Fruit fly (Drosophila melanogaster) whole organism, pupa: Measurements from ENCODE around the gene CG15880.

Source experiments
- CG10348 ChIP-seq: fragments of 200-800 bp; sonication (Bioruptor generic); IDR thresholded peaks from 2 replicates; pipeline ENCODE4 v1.3.6; 2022; ENCODE audit warnings: missing biosample characterization, missing genetic modification characterization
- CG12605 ChIP-seq: fragments of 200-800 bp; sonication (Bioruptor generic); IDR thresholded peaks from 2 replicates; pipeline ENCODE4 v1.3.6; 2022; ENCODE audit warnings: missing biosample characterization, missing genetic modification characterization
- CG13204 ChIP-seq: fragments of 200-800 bp; sonication (Bioruptor generic); optimal IDR thresholded peaks from 2 replicates; lab custom pipeline; 2018; ENCODE audit warnings: missing biosample characterization, mild to moderate bottlenecking, missing genetic modification characterization, moderate library complexity
- CG14655 ChIP-seq: fragments of 200-800 bp; sonication (Bioruptor generic); optimal IDR thresholded peaks from 3 replicates; lab custom pipeline; 2017; ENCODE audit warnings: mild to moderate bottlenecking, missing biosample characterization, missing genetic modification reagents, missing genetic modification characterization
- CG15710 ChIP-seq: fragments of 200-800 bp; sonication (Bioruptor generic); optimal IDR thresholded peaks from 2 replicates; lab custom pipeline; 2018; ENCODE audit warnings: missing biosample characterization, mild to moderate bottlenecking, missing genetic modification characterization, moderate library complexity
- CG17806 ChIP-seq: fragments of 200-800 bp; sonication (Bioruptor generic); optimal IDR thresholded peaks from 2 replicates; lab custom pipeline; 2018; ENCODE audit warnings: missing biosample characterization, mild to moderate bottlenecking, missing genetic modification characterization, moderate library complexity
- CG32121 ChIP-seq: fragments of 200-800 bp; sonication (Bioruptor generic); IDR thresholded peaks from 2 replicates; pipeline ENCODE4 v1.3.6; 2022; ENCODE audit warnings: missing biosample characterization, missing genetic modification characterization
- CG34367 ChIP-seq: fragments of 200-800 bp; sonication (Bioruptor generic); optimal IDR thresholded peaks from 2 replicates; lab custom pipeline; 2018; ENCODE audit warnings: missing biosample characterization, mild to moderate bottlenecking, missing genetic modification characterization
- CG4496 ChIP-seq: fragments of 200-800 bp; sonication (Bioruptor generic); IDR thresholded peaks from 3 replicates; pipeline ENCODE4 v1.3.6; 2022; ENCODE audit warnings: missing biosample characterization, missing genetic modification characterization
- CG8159 ChIP-seq: fragments of 200-800 bp; sonication (Bioruptor generic); optimal IDR thresholded peaks from 3 replicates; lab custom pipeline; 2018; ENCODE audit warnings: missing biosample characterization, mild to moderate bottlenecking, missing genetic modification characterization, moderate library complexity
- CG8301 ChIP-seq: fragments of 200-800 bp; sonication (Bioruptor generic); optimal IDR thresholded peaks from 2 replicates; lab custom pipeline; 2018; ENCODE audit warnings: missing biosample characterization, mild to moderate bottlenecking, missing genetic modification characterization
- CG9948 ChIP-seq: fragments of 200-800 bp; sonication (Bioruptor generic); optimal IDR thresholded peaks from 2 replicates; lab custom pipeline; 2018; ENCODE audit warnings: missing biosample characterization, mild to moderate bottlenecking, missing genetic modification characterization, moderate library complexity
- D1 ChIP-seq: fragments of 200-800 bp; sonication (Bioruptor generic); optimal IDR thresholded peaks from 2 replicates; lab custom pipeline; 2018; ENCODE audit warnings: missing biosample characterization, mild to moderate bottlenecking, missing genetic modification characterization, moderate library complexity
- EcR ChIP-seq: fragments of 200-800 bp; sonication (Bioruptor generic); optimal IDR thresholded peaks from 3 replicates; lab custom pipeline; 2019; ENCODE audit warnings: missing biosample characterization, missing genetic modification characterization, mild to moderate bottlenecking, moderate library complexity, missing genetic modification reagents
- Ets98B ChIP-seq: fragments of 200-800 bp; sonication (Bioruptor generic); IDR thresholded peaks from 2 replicates; pipeline ENCODE4 v1.3.6; 2022; ENCODE audit warnings: missing biosample characterization, missing genetic modification characterization
- Pif1A ChIP-seq: fragments of 200-800 bp; sonication (Bioruptor generic); optimal IDR thresholded peaks from 3 replicates; lab custom pipeline; 2016; ENCODE audit warnings: missing biosample characterization, missing genetic modification characterization
- Pif1B ChIP-seq: fragments of 200-800 bp; sonication (Bioruptor generic); optimal IDR thresholded peaks from 3 replicates; lab custom pipeline; 2016; ENCODE audit warnings: missing biosample characterization, missing genetic modification characterization
- Snoo ChIP-seq: fragments of 200-800 bp; sonication (Bioruptor generic); optimal IDR thresholded peaks from 3 replicates; lab custom pipeline; 2017; ENCODE audit warnings: missing biosample characterization, mild to moderate bottlenecking, missing genetic modification characterization, inconsistent platforms
- fd96Ca ChIP-seq: fragments of 200-800 bp; sonication (Bioruptor generic); IDR thresholded peaks from 3 replicates; pipeline ENCODE4 v1.3.6; 2022; ENCODE audit warnings: missing biosample characterization, missing genetic modification characterization
- gl ChIP-seq: fragments of 200-800 bp; sonication (Bioruptor generic); optimal IDR thresholded peaks from 2 replicates; lab custom pipeline; 2018; ENCODE audit warnings: missing biosample characterization, mild to moderate bottlenecking, missing genetic modification characterization
- rn ChIP-seq: fragments of 200-800 bp; sonication (Bioruptor generic); IDR thresholded peaks from 2 replicates; pipeline ENCODE4 v1.3.6; 2022; ENCODE audit warnings: missing biosample characterization, missing genetic modification characterization

CG15880 gene

dm6 chr2L:846167-846868 is 28.6 kb upstream of the CG15880 start:
- TF ChIP-seq CG8301 (peak; percentile 83), EcR (no peak), gl (tag; lab: Kevin White, UChicago) (no peak), CG8159 (peak; percentile 5), Pif1A (GFP tag; lab: Kevin White, UChicago) (peak; percentile 66), CG32121 (GFP tag; lab: Robert Waterston, UW) (peak; percentile 59; the same call in 1 of the 2 replicates), rn (GFP tag; lab: Robert Waterston, UW) (no peak), CG14655 (GFP tag; lab: Kevin White, UChicago) (peak; percentile 76), CG9948 (peak; percentile 1), CG4496 (GFP tag; lab: Robert Waterston, UW) (peak; percentile 82; the same call in 2 of the 3 replicates), Snoo (tag; lab: Kevin White, UChicago) (peak; percentile 10), CG12605 (GFP tag; lab: Robert Waterston, UW) (no peak; the same call in 1 of the 2 replicates), CG10348 (GFP tag; lab: Robert Waterston, UW) (no peak), D1 (no peak), CG13204 (GFP tag; lab: Kevin White, UChicago) (no peak), CG17806 (tag; lab: Kevin White, UChicago) (peak; percentile 36), Ets98B (GFP tag; lab: Robert Waterston, UW) (peak; percentile 61), CG34367 (no peak), CG15710 (tag; lab: Kevin White, UChicago) (no peak), Pif1B (GFP tag; lab: Kevin White, UChicago) (peak; percentile 33), fd96Ca (GFP tag; lab: Robert Waterston, UW) (peak; percentile 78; the same call in 2 of the 3 replicates)

dm6 chr2L:845341-846004 is 27.7 kb upstream of the CG15880 start:
- TF ChIP-seq CG13204 (GFP tag; lab: Kevin White, UChicago) (no peak), CG15710 (tag; lab: Kevin White, UChicago) (peak; percentile 60), rn (GFP tag; lab: Robert Waterston, UW) (peak; percentile 75), CG17806 (tag; lab: Kevin White, UChicago) (peak; percentile 72), CG14655 (GFP tag; lab: Kevin White, UChicago) (peak; percentile 88), Snoo (tag; lab: Kevin White, UChicago) (peak; percentile 62), CG34367 (peak; percentile 55), CG4496 (GFP tag; lab: Robert Waterston, UW) (peak; percentile 94), Pif1B (GFP tag; lab: Kevin White, UChicago) (peak; percentile 80), fd96Ca (GFP tag; lab: Robert Waterston, UW) (peak; percentile 92), Ets98B (GFP tag; lab: Robert Waterston, UW) (peak; percentile 92), CG32121 (GFP tag; lab: Robert Waterston, UW) (peak; percentile 86), gl (tag; lab: Kevin White, UChicago) (no peak), CG10348 (GFP tag; lab: Robert Waterston, UW) (no peak), CG12605 (GFP tag; lab: Robert Waterston, UW) (peak; percentile 84), CG8301 (peak; percentile 88), CG8159 (peak; percentile 58), Pif1A (GFP tag; lab: Kevin White, UChicago) (peak; percentile 82), D1 (no peak), EcR (no peak), CG9948 (peak; percentile 67)

dm6 chr2L:843850-844791 is 26.4 kb upstream of the CG15880 start:
- TF ChIP-seq CG13204 (GFP tag; lab: Kevin White, UChicago), result peak; percentile 23
- peak; percentile 37 for TF ChIP-seq gl (tag; lab: Kevin White, UChicago)
- TF ChIP-seq CG15710 (tag; lab: Kevin White, UChicago), result peak; percentile 15
- TF ChIP-seq rn (GFP tag; lab: Robert Waterston, UW), result peak; percentile 33; the same call in 1 of the 2 replicates
- no peak for TF ChIP-seq EcR
- TF ChIP-seq CG8159, result peak; percentile 52
- TF ChIP-seq Pif1B (GFP tag; lab: Kevin White, UChicago), result no peak
- TF ChIP-seq CG9948, result peak; percentile 32
- peak; percentile 70 for TF ChIP-seq CG8301
- TF ChIP-seq CG10348 (GFP tag; lab: Robert Waterston, UW), result no peak
- peak; percentile 48 for TF ChIP-seq CG34367
- TF ChIP-seq Ets98B (GFP tag; lab: Robert Waterston, UW), result peak; percentile 59
- TF ChIP-seq Snoo (tag; lab: Kevin White, UChicago), result no peak
- TF ChIP-seq CG12605 (GFP tag; lab: Robert Waterston, UW), result peak; percentile 65
- TF ChIP-seq Pif1A (GFP tag; lab: Kevin White, UChicago), result peak; percentile 32
- peak; percentile 12; the same call in 1 of the 2 replicates for TF ChIP-seq CG32121 (GFP tag; lab: Robert Waterston, UW)
- TF ChIP-seq CG17806 (tag; lab: Kevin White, UChicago), result peak; percentile 52
- TF ChIP-seq CG4496 (GFP tag; lab: Robert Waterston, UW), result peak; percentile 75
- TF ChIP-seq D1, result no peak
- TF ChIP-seq fd96Ca (GFP tag; lab: Robert Waterston, UW), result peak; percentile 53; the same call in 2 of the 3 replicates
- peak; percentile 75 for TF ChIP-seq CG14655 (GFP tag; lab: Kevin White, UChicago)

- TF ChIP-seq rn (GFP tag; lab: Robert Waterston, UW) (no peak), Pif1B (GFP tag; lab: Kevin White, UChicago) (no peak), CG13204 (GFP tag; lab: Kevin White, UChicago) (no peak), Pif1A (GFP tag; lab: Kevin White, UChicago) (no peak), CG15710 (tag; lab: Kevin White, UChicago) (no peak), Ets98B (GFP tag; lab: Robert Waterston, UW) (no peak), CG34367 (no peak), fd96Ca (GFP tag; lab: Robert Waterston, UW) (no peak), CG8301 (no peak), CG17806 (tag; lab: Kevin White, UChicago) (no peak), CG8159 (no peak), CG10348 (GFP tag; lab: Robert Waterston, UW) (no peak), EcR (no peak), CG32121 (GFP tag; lab: Robert Waterston, UW) (no peak), CG14655 (GFP tag; lab: Kevin White, UChicago) (no peak), D1 (no peak), Snoo (tag; lab: Kevin White, UChicago) (no peak), CG9948 (no peak), CG4496 (GFP tag; lab: Robert Waterston, UW) (no peak)
- TF ChIP-seq, all 21 proteins: peak for 0
Measured at dm6 chr2L:843301-843700, 25.6 kb upstream of the CG15880 start.
